Worm (Caenorhabditis elegans): ENCODE results near the gene bath-42.

DNA sequence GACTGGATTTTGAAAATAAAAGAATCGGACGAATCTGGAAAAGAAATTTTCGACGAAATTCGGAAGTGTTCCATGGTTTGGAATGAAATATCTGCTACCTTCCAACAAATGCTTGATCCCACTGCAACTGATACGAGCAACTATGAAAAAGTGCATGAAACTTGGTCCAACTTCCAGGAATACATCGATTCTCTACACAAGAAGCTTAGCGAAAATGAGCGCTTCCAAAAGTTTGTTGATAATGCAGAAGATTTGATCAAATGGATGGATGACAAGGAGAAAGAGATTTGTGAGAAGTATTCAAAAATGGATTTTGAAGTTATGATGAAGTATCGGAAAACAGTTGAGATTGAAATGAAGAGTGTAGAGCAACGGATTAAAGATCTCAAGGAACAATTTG, 19.4 kb upstream of the bath-42 start:
- TF ChIP-seq him-1 (tag; optimal IDR thresholded peaks at IDR 0.05) (no peak), dao-5 (tag; optimal IDR thresholded peaks at IDR 0.05) (no peak), W03F9.2 (tag; optimal IDR thresholded peaks at IDR 0.05) (no peak)
